Fruit fly (Drosophila melanogaster) whole organism, adult: ENCODE measurements around the gene Nasp.

Experiments
- Crg-1 ChIP-seq: fragments of 200-800 bp; sonication (Bioruptor generic); optimal IDR thresholded peaks from 2 replicates; lab custom pipeline; 2016; ENCODE audit warnings: missing biosample characterization, missing genetic modification characterization
- cnc ChIP-seq, 2 experiments: fragments of >200 bp; optimal IDR thresholded peaks; 2 replicates each; lab custom pipeline; 2017
- kay ChIP-seq: fragments of 200-800 bp; sonication (Bioruptor generic); peaks from one replicate; lab custom pipeline; 2016; ENCODE audit warnings: missing biosample characterization, missing genetic modification characterization, borderline replicate concordance

DNA sequence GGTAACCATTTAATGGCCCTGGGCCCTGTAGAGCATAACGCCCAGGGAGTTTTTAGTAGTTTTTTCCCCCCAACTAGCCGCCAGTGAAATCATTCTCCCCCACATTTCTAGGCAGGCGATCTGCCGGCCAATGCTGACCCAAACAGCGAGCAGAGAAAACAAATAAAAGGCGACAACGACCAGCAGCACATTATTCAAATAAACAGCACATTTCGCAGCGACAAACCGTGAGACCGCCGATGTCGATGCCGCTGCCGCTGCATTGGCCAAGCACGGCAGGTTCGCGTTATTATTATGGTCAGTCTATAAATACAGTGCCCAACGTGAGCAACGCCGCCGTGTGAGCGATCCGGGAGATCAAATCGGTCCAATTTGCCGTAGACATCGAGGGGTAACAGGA, 28.7 kb upstream of the Nasp start, which contains the start of gene CG11760:
- TF ChIP-seq kay (GFP tag; lab: Kevin White, UChicago) (no peak), cnc (optimal IDR thresholded peaks at IDR 0.05; lab: Kevin White, UChicago) (no peak), Crg-1 (no peak)
